Worm (Caenorhabditis elegans) whole organism, early embryonic: ENCODE results near the gene aakb-2.

Experiments used
- B0310.2 ChIP-seq: sonication (generic microtip); optimal IDR thresholded peaks from 2 replicates; lab custom pipeline; 2016; ENCODE audit warnings: mild to moderate bottlenecking, missing genetic modification characterization, missing compliant biosample characterization
- F13C5.2 ChIP-seq: sonication (generic microtip); optimal IDR thresholded peaks from 2 replicates; lab custom pipeline; 2017; ENCODE audit warnings: mild to moderate bottlenecking, missing genetic modification characterization, inconsistent platforms, missing compliant biosample characterization
- aly-1 ChIP-seq: sonication (generic microtip); optimal IDR thresholded peaks from 2 replicates; lab custom pipeline; 2016; ENCODE audit warnings: missing genetic modification characterization, missing compliant biosample characterization
- ama-1 ChIP-seq: fragments of 150-350 bp; optimal IDR thresholded peaks from 2 replicates; lab custom pipeline; 2014
- ceh-13 ChIP-seq: fragments of 200-800 bp; sonication (Bioruptor generic); optimal IDR thresholded peaks from 2 replicates; lab custom pipeline; 2018; ENCODE audit warnings: mild to moderate bottlenecking, missing genetic modification characterization, missing compliant biosample characterization
- ceh-36 ChIP-seq: sonication (generic microtip); optimal IDR thresholded peaks from 2 replicates; lab custom pipeline; 2016; ENCODE audit warnings: missing genetic modification characterization, inconsistent platforms, missing compliant biosample characterization
- ets-7 ChIP-seq: sonication (generic microtip); optimal IDR thresholded peaks from 2 replicates; lab custom pipeline; 2016; ENCODE audit warnings: missing genotype, missing genetic modification characterization, missing compliant biosample characterization
- flt-1 ChIP-seq: fragments of 200-800 bp; sonication (Bioruptor generic); IDR thresholded peaks from 2 replicates; pipeline ENCODE4 v1.3.6; 2022; ENCODE audit warnings: missing genetic modification characterization, missing compliant biosample characterization
- hmbx-1 ChIP-seq: sonication (generic microtip); optimal IDR thresholded peaks from 2 replicates; lab custom pipeline; 2016; ENCODE audit warnings: mild to moderate bottlenecking, missing genetic modification characterization, missing compliant biosample characterization
- hmg-4 ChIP-seq: fragments of 200-800 bp; sonication (Bioruptor generic); optimal IDR thresholded peaks from 2 replicates; lab custom pipeline; 2018; ENCODE audit warnings: mild to moderate bottlenecking, missing genetic modification characterization, missing compliant biosample characterization
- hnd-1 ChIP-seq: sonication (generic microtip); optimal IDR thresholded peaks from 2 replicates; lab custom pipeline; 2016; ENCODE audit warnings: missing genetic modification characterization, missing compliant biosample characterization
- pes-1 ChIP-seq: fragments of 200-800 bp; sonication (Bioruptor generic); IDR thresholded peaks from 2 replicates; pipeline ENCODE4 v1.3.6; 2022; ENCODE audit warnings: missing genetic modification reagents, missing genetic modification characterization, missing compliant biosample characterization
- scrt-1 ChIP-seq: fragments of 200-800 bp; sonication (Bioruptor generic); IDR thresholded peaks from 2 replicates; pipeline ENCODE4 v1.3.6; 2022; ENCODE audit warnings: missing genetic modification characterization, missing compliant biosample characterization
- sea-1 ChIP-seq: fragments of 200-800 bp; sonication (Bioruptor generic); conservative IDR thresholded peaks from 2 replicates; pipeline ENCODE4 v1.3.6; 2022; ENCODE audit warnings: missing genetic modification characterization, missing compliant biosample characterization
- tbx-11 ChIP-seq: fragments of 200-800 bp; sonication (Bioruptor generic); IDR thresholded peaks from 2 replicates; pipeline ENCODE4 v1.3.6; 2022; ENCODE audit warnings: missing genetic modification characterization, missing compliant biosample characterization
- tbx-37 ChIP-seq: fragments of 200-800 bp; sonication (Bioruptor generic); conservative IDR thresholded peaks from 2 replicates; pipeline ENCODE4 v1.3.6; 2022; ENCODE audit warnings: missing genetic modification reagents, missing genetic modification characterization, missing compliant biosample characterization
- tra-4 ChIP-seq: sonication (generic microtip); optimal IDR thresholded peaks from 2 replicates; lab custom pipeline; 2017; ENCODE audit warnings: missing genetic modification characterization, missing compliant biosample characterization

aakb-2 gene

DNA sequence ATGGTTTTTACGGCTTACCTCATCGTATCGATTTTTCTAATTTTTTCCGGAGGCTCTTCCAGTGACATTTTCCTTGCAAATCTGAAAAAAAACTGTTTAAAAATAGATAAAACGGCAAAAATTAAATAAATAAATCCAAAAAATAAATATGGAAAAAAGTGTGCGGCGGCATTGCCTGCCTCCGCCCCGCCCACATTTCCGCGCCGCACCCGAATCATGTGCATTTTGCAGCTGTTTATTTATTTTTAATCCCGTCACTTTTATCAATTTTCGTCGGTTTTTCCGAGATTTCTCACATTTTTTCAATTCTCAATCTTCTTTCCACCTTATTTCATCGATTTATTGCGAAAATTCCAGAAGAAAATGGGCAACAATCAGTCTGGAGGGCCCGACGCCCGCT lies at the start of gene aakb-2, which contains the start of gene Y47D3A.14:
aakb-2 (plus strand) TSS at position 356 of the 400 bp plus-strand sequence.
Y47D3A.14 (minus strand) TSS at position 81 of the 400 bp plus-strand sequence.
- TF ChIP-seq aly-1 (tag; lab: Kevin White, UChicago) (no peak), F13C5.2 (tag; lab: Kevin White, UChicago) (peak; percentile 88), sea-1 (peak; percentile 61; the same call in 1 of the 2 replicates), ama-1 (no peak), B0310.2 (no peak), ceh-13 (GFP tag; lab: Kevin White, UChicago) (peak; percentile 2), tbx-11 (GFP tag; lab: Robert Waterston, UW) (no peak), hmbx-1 (tag; lab: Kevin White, UChicago) (no peak), pes-1 (GFP tag; lab: Robert Waterston, UW) (peak; percentile 75), tbx-37 (GFP tag; lab: Robert Waterston, UW) (no peak), flt-1 (peak; percentile 53), ets-7 (tag; lab: Kevin White, UChicago) (no peak), hnd-1 (peak; percentile 23), scrt-1 (GFP tag; lab: Robert Waterston, UW) (no peak), ceh-36 (tag; lab: Kevin White, UChicago) (peak; percentile 36), hmg-4 (GFP tag; lab: Kevin White, UChicago) (no peak), tra-4 (tag; lab: Kevin White, UChicago) (no peak)

DNA sequence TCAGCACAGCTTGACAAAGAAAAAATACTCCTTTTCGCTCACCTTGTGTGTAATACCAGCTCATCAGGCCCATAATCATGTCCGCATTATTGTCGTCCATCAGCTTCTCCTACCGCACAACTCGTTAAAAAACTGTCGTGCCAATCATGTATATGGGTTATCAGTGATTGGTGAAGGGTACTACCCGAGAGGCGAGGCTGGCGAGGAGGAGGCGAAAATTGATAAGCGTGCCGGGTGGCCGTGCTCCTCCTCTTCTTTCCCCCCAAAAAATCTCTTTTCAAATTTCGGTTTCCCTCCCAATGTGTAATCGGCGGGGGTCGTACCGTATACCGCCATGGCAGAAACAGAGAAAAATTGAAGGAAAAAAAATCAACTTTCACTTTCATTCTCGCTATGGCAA lies 48.8 kb upstream of the aakb-2 start:
- TF ChIP-seq hnd-1: no peak
- TF ChIP-seq hmbx-1 (tag; lab: Kevin White, UChicago): no peak
- no peak for TF ChIP-seq pes-1 (GFP tag; lab: Robert Waterston, UW)
- TF ChIP-seq tbx-37 (GFP tag; lab: Robert Waterston, UW): no peak
- no peak for TF ChIP-seq F13C5.2 (tag; lab: Kevin White, UChicago)
- no peak for TF ChIP-seq sea-1
- no peak for TF ChIP-seq hmg-4 (GFP tag; lab: Kevin White, UChicago)
- no peak for TF ChIP-seq scrt-1 (GFP tag; lab: Robert Waterston, UW)
- TF ChIP-seq flt-1: no peak
- no peak for TF ChIP-seq ama-1
- TF ChIP-seq tbx-11 (GFP tag; lab: Robert Waterston, UW): no peak
- no peak for TF ChIP-seq B0310.2
- TF ChIP-seq aly-1 (tag; lab: Kevin White, UChicago): no peak
- TF ChIP-seq ceh-13 (GFP tag; lab: Kevin White, UChicago): no peak
- no peak for TF ChIP-seq tra-4 (tag; lab: Kevin White, UChicago)
- no peak for TF ChIP-seq ceh-36 (tag; lab: Kevin White, UChicago)

DNA sequence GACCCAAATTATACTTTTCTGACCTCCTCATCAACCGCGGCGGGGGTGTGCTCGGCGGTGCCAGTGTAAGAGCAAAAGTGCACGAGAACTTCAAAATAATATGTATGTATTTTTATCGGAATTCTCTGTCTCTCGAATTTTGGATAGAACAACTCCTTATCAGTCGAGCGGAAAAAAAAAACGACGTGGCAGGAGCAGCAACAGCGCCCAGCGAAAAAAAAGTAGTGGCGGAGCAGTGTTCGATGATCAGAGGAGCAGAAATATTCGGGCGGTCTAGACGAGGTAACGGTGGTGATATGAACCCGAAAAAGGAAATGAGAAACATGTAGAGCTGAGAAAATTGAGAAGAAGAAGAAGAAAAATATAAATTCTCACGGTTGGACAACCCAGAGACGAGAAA lies 43.7 kb upstream of the aakb-2 start:
- no peak for TF ChIP-seq ceh-13 (GFP tag; lab: Kevin White, UChicago)
- no peak for TF ChIP-seq ama-1
- TF ChIP-seq pes-1 (GFP tag; lab: Robert Waterston, UW): no peak
- TF ChIP-seq ets-7 (tag; lab: Kevin White, UChicago): no peak
- TF ChIP-seq hnd-1: no peak
- no peak for TF ChIP-seq sea-1
- no peak for TF ChIP-seq tbx-11 (GFP tag; lab: Robert Waterston, UW)
- TF ChIP-seq scrt-1 (GFP tag; lab: Robert Waterston, UW): no peak
- TF ChIP-seq B0310.2: no peak

DNA sequence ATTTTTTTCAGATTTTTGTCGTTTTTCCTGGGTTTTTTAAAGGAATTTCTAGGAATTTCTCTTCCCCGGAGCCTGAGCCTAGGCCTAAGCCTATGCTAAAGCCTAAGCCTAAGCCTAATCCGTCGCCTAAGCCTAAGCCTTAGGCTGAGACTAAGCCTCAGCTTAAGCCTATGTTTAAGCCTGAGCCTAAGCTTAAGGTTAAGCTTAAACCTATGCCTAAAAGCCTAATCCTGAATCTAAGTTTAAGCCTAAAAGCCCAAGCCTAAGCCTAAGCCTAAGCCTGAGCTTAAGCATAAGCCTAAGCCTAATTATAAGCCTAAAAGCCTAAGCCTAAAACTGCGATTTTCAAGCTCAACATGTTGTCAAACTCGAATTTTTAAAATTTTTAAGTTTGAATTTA lies 42.8 kb upstream of the aakb-2 start:
- TF ChIP-seq ceh-36 (tag; lab: Kevin White, UChicago) (peak; percentile 85), scrt-1 (GFP tag; lab: Robert Waterston, UW) (no peak)

DNA sequence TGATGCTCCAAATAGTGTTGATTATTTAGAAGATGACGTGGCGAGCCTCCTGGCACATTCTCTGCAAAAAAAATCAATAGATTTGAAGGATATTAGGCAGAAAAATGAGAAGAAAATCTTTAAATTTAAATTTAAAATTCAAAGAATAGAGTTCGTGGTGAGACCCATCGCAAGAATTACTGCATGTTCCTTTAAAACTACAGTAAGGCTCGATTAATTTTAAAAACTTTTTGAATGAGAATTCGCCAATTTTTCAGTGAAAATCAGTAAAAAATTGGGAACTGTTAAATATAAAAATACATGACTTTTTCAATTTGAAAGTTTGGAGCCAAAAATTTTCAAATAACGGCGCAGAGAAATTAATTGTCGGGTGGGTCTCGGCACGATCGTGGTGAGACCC lies 41.8 kb upstream of the aakb-2 start, which contains the start of gene tra-1:
tra-1 (minus strand) TSS at position 62 of the 400 bp plus-strand sequence.
- TF ChIP-seq hmbx-1 (tag; lab: Kevin White, UChicago) (no peak), tbx-11 (GFP tag; lab: Robert Waterston, UW) (no peak), ceh-13 (GFP tag; lab: Kevin White, UChicago) (no peak), sea-1 (no peak), flt-1 (no peak), ama-1 (no peak), pes-1 (GFP tag; lab: Robert Waterston, UW) (no peak), F13C5.2 (tag; lab: Kevin White, UChicago) (no peak)

DNA sequence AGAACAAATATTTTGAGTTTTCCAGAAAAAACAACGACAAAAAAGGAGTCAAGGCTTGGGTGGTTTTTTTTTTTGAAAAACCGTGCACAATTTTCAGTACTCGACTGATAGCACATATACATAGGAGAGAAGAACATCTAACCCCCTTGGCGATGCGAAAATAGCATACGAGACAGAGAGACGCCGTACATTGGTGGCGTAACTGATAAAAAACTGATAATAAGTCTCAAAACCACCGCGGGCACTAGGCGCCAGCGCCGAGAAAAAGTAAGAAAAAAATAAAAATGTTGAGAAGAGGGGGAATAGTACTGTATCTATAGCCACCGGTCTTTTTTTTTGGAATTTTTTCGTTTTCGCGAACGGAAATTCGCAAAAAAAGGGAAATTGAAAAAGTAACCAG lies 41.4 kb upstream of the aakb-2 start:
- TF ChIP-seq hmg-4 (GFP tag; lab: Kevin White, UChicago) (no peak), sea-1 (no peak), ama-1 (no peak), tbx-11 (GFP tag; lab: Robert Waterston, UW) (no peak), aly-1 (tag; lab: Kevin White, UChicago) (no peak), hmbx-1 (tag; lab: Kevin White, UChicago) (no peak), flt-1 (no peak), pes-1 (GFP tag; lab: Robert Waterston, UW) (no peak), scrt-1 (GFP tag; lab: Robert Waterston, UW) (no peak)

DNA sequence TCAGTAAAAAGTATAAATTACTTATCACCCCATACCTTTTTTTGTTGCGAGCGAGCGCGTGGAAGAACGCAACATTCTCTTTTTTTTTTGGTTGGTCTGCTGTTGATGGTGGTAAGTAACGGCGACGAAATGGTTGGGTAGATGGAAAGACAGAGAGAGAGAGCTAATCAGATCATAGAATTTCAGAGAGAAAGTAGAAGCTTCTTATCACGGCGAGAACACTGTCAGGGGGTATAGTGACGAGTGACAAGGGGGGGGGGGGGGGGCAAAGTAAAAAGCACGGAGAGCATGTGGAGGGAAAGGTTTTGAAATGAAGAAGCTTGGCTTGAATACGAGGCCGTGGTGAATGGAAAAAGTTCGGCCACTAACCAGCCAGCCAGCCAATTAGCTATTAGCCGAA lies 39.6 kb upstream of the aakb-2 start:
- no peak for TF ChIP-seq flt-1
- no peak for TF ChIP-seq ets-7 (tag; lab: Kevin White, UChicago)
- TF ChIP-seq ama-1: no peak
- no peak for TF ChIP-seq scrt-1 (GFP tag; lab: Robert Waterston, UW)
- TF ChIP-seq tbx-37 (GFP tag; lab: Robert Waterston, UW): no peak
- no peak for TF ChIP-seq hmg-4 (GFP tag; lab: Kevin White, UChicago)
- TF ChIP-seq pes-1 (GFP tag; lab: Robert Waterston, UW): no peak
- no peak for TF ChIP-seq hmbx-1 (tag; lab: Kevin White, UChicago)
- no peak for TF ChIP-seq sea-1
- no peak for TF ChIP-seq tra-4 (tag; lab: Kevin White, UChicago)
- no peak for TF ChIP-seq hnd-1
- TF ChIP-seq ceh-13 (GFP tag; lab: Kevin White, UChicago): no peak
- TF ChIP-seq F13C5.2 (tag; lab: Kevin White, UChicago): no peak
- TF ChIP-seq ceh-36 (tag; lab: Kevin White, UChicago): no peak
- TF ChIP-seq B0310.2: no peak
- no peak for TF ChIP-seq aly-1 (tag; lab: Kevin White, UChicago)
- no peak for TF ChIP-seq tbx-11 (GFP tag; lab: Robert Waterston, UW)
